Worm (Caenorhabditis elegans): ENCODE results near the gene ndc-80.
A peak's percentile ranks its signal among the peaks of the same experiment; 100 is the strongest.

The ndc-80 gene

DNA sequence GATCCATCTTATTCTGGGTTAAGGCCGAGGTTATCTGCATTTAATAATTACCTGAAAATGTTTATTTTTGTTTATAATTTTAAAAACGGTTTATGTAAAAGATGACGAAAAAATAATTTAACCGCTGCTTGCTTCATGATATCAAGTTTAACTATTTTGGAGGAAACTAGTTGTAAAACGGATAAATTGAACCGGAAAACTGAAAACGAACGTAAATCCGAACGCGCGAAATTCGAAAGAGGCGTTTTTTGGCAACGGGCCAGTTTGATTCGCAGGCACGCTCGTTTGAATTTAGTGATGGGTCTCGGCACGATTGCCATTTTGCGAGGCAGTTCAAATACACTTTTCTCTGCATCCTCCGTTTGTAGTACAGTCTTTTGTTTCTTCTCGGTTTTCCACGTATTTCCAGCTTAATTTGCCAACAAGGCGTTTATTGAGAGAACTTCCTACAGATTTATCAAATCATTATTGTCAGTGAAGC, 43.0 kb downstream of the ndc-80 start, which contains the start of the genes gtbp-1 and K08F4.3 (continued):
- TF ChIP-seq ZK546.5 (tag; optimal IDR thresholded peaks at IDR 0.05): peak in 1 of 2 experiments; percentile 85
- TF ChIP-seq ctbp-1 (GFP tag; IDR thresholded peaks at IDR 0.05): no peak
- no peak for TF ChIP-seq attf-4 (tag; optimal IDR thresholded peaks at IDR 0.05)
- TF ChIP-seq Y48G9A.11 (GFP tag; IDR thresholded peaks at IDR 0.05): no peak
- peak; percentile 98 for TF ChIP-seq aha-1 (tag)
- no peak for TF ChIP-seq mdt-29 (GFP tag; IDR thresholded peaks at IDR 0.05)
- peak in 1 of 2 experiments; percentile 8 for TF ChIP-seq mdl-1 (tag; optimal IDR thresholded peaks at IDR 0.05)
- TF ChIP-seq nhr-11 (tag; optimal IDR thresholded peaks at IDR 0.05): peak; percentile 60
- no peak for TF ChIP-seq F26F4.8 (GFP tag; conservative IDR thresholded peaks at IDR 0.05)
- TF ChIP-seq pha-4 (GFP tag; IDR thresholded peaks at IDR 0.05): no peak
- peak; percentile 59 for TF ChIP-seq pha-4 (tag; optimal IDR thresholded peaks at IDR 0.05)
- no peak for TF ChIP-seq nhr-41 (GFP tag; IDR thresholded peaks at IDR 0.05)
- no peak for TF ChIP-seq php-3 (GFP tag; IDR thresholded peaks at IDR 0.05)
- peak; percentile 66 for TF ChIP-seq nhr-77 (tag; optimal IDR thresholded peaks at IDR 0.05)
- no peak for TF ChIP-seq F44E2.7 (GFP tag; IDR thresholded peaks at IDR 0.05)
- TF ChIP-seq arid-1 (GFP tag; conservative IDR thresholded peaks at IDR 0.05): no peak
- TF ChIP-seq nhr-6 (tag; optimal IDR thresholded peaks at IDR 0.05): peak; percentile 69
- TF ChIP-seq aly-2 (tag; optimal IDR thresholded peaks at IDR 0.05): no peak
- no peak for TF ChIP-seq nhr-76 (tag; optimal IDR thresholded peaks at IDR 0.05)

DNA sequence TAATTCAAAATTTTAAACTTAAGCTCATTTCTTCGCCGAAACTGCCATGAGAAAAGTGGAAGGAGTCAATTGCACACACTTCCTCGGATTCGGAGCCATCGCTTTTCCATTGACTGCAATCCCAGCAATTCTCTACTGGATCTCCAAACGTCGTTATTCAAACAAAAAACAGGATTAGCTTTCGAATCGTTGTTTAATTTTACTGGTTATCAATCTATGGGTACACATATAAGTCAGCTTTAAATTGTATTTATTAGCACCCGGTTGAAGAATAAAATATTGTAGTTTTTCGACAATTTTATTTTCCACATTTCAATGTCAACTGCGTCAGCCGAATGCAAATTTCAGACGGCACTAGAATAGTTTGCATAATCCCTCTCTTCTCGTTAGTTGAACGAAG, 44.0 kb downstream of the ndc-80 start, which contains the start of gene glt-3:
glt-3 (plus strand) TSS at position 301 of the 400 bp plus-strand sequence.
- TF ChIP-seq tag-97 (GFP tag; IDR thresholded peaks at IDR 0.05): no peak
- no peak for TF ChIP-seq ceh-28 (tag; optimal IDR thresholded peaks at IDR 0.05)
- TF ChIP-seq attf-4 (tag; optimal IDR thresholded peaks at IDR 0.05): no peak

DNA sequence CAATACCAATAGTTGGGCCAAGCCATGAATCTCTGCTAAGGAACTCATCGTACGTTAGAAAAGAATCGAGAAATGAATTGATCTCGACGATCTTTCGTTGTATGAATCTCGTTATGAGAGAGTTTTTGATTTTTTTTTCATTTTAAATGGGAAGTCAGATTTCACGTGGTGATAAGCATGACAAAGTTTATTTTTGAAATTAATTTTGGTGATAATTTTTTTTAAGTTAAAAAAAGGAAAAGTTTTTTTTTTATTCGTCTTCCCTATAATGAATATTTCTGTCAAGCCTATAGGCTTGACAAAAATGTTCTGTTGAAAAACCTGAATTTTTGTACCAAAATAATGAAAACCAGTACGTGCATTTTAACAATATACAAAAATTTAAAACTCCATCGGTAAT, 49.9 kb downstream of the ndc-80 start, which contains the start of gene K08F4.5:
K08F4.5 (minus strand) TSS at position 101 of the 400 bp plus-strand sequence.
- TF ChIP-seq set-16 (GFP tag; IDR thresholded peaks at IDR 0.05) (no peak), sdz-12 (GFP tag; optimal IDR thresholded peaks at IDR 0.05) (no peak), lin-1 (GFP tag; IDR thresholded peaks at IDR 0.05) (no peak), ctbp-1 (GFP tag; IDR thresholded peaks at IDR 0.05) (no peak), lir-3 (tag; optimal IDR thresholded peaks at IDR 0.05) (no peak), unc-130 (GFP tag; optimal IDR thresholded peaks at IDR 0.05) (no peak), daf-16 (GFP tag; optimal IDR thresholded peaks at IDR 0.05) (no peak), daf-16 (tag; optimal IDR thresholded peaks at IDR 0.05) (no peak), aly-2 (tag; optimal IDR thresholded peaks at IDR 0.05) (no peak), lin-39 (tag; optimal IDR thresholded peaks at IDR 0.05) (no peak), fkh-10 (GFP tag; optimal IDR thresholded peaks at IDR 0.05) (no peak), F10B5.3 (tag; optimal IDR thresholded peaks at IDR 0.05) (no peak), nhr-42 (GFP tag; IDR thresholded peaks at IDR 0.05) (no peak), ceh-62 (tag; optimal IDR thresholded peaks at IDR 0.05) (no peak), zfp-3 (GFP tag; conservative IDR thresholded peaks at IDR 0.05) (no peak), hmg-1.1 (GFP tag; IDR thresholded peaks at IDR 0.05) (no peak), nhr-77 (tag; optimal IDR thresholded peaks at IDR 0.05) (no peak), nhr-102 (tag; optimal IDR thresholded peaks at IDR 0.05) (no peak), ZK337.2 (GFP tag; IDR thresholded peaks at IDR 0.05) (no peak), madf-5 (GFP tag; IDR thresholded peaks at IDR 0.05) (no peak), spr-1 (tag; optimal IDR thresholded peaks at IDR 0.05) (no peak)
